Fruit fly (Drosophila melanogaster): ENCODE data around the gene CG15021.

The CG15021 gene

DNA sequence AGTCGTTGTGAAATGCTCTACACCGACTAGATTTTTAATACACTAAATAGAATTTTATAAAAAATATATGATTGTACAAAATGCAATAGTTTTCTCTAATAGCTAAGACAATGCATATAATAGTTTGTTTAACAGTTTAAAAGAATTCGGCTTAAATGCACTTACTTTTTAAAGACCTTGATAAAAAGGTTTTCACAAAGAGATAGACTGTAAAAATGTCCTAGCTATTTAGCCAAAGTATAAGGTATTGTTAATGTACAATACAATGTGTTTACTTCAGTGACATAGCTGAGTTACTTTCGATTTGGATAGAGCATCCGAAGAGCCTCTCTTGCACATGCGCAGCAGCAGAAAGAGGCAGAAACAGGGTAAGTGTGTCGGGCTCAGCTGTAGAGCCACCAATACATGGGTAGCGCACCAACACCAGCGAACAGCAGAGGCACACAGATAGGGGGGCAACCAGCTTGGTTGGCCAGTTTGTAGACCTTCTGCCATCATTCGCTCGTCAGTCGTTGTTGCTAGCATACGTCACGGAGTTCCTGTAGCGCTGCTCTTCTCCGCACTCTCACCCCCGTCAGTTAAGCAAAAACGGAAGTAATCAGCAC lies 29.8 kb upstream of the CG15021 start, which contains the start of gene TP53INP (continued):
- TF ChIP-seq peb (GFP tag; IDR thresholded peaks at IDR 0.05), result peak; percentile 64
- TF ChIP-seq tap (tag; optimal IDR thresholded peaks at IDR 0.05), result peak; percentile 68
- peak; percentile 93 for TF ChIP-seq Fer1 (GFP tag; optimal IDR thresholded peaks at IDR 0.05)
- TF ChIP-seq Fer3 (tag; optimal IDR thresholded peaks at IDR 0.05), result peak; percentile 74
- TF ChIP-seq CG10209 (GFP tag; optimal IDR thresholded peaks at IDR 0.05), result peak; percentile 92
- peak; percentile 18 for TF ChIP-seq HmgD (GFP tag; optimal IDR thresholded peaks at IDR 0.05)
- TF ChIP-seq Sox102F (GFP tag; optimal IDR thresholded peaks at IDR 0.05), result peak; percentile 92
- peak; percentile 72 for TF ChIP-seq kay (GFP tag; optimal IDR thresholded peaks at IDR 0.05)
- TF ChIP-seq usp (GFP tag; optimal IDR thresholded peaks at IDR 0.05), result no peak
- peak; percentile 23 for TF ChIP-seq CG8478 (optimal IDR thresholded peaks at IDR 0.05)
- TF ChIP-seq Side (GFP tag; optimal IDR thresholded peaks at IDR 0.05), result peak; percentile 65
- no peak for TF ChIP-seq Dll (GFP tag; IDR thresholded peaks at IDR 0.05; ENCODE audit: partially characterized antibody)
- TF ChIP-seq CHES-1-like (GFP tag; optimal IDR thresholded peaks at IDR 0.05), result peak; percentile 27
- TF ChIP-seq CG15073 (GFP tag; optimal IDR thresholded peaks at IDR 0.05), result peak; percentile 53
- TF ChIP-seq stc (GFP tag; IDR thresholded peaks at IDR 0.05), result peak; percentile 66
- peak; percentile 88 for TF ChIP-seq PHDP (tag; optimal IDR thresholded peaks at IDR 0.05)
- peak; percentile 93 for TF ChIP-seq CG11504 (tag; optimal IDR thresholded peaks at IDR 0.05)
- TF ChIP-seq Dad (GFP tag; optimal IDR thresholded peaks at IDR 0.05), result peak; percentile 68
- TF ChIP-seq Ada2b (GFP tag; IDR thresholded peaks at IDR 0.05), result 0 out of 2 replicates have a peak, but pooled peaks have one; percentile 41
- peak; percentile 93 for TF ChIP-seq CG10147 (GFP tag; optimal IDR thresholded peaks at IDR 0.05)
- peak; percentile 77 for TF ChIP-seq ems (GFP tag; optimal IDR thresholded peaks at IDR 0.05)
- TF ChIP-seq Lim3 (GFP tag; IDR thresholded peaks at IDR 0.05), result 0 out of 2 replicates have a peak, but pooled peaks have one; percentile 40
- TF ChIP-seq ac (GFP tag; optimal IDR thresholded peaks at IDR 0.05), result peak; percentile 71
- TF ChIP-seq CG18619 (GFP tag; optimal IDR thresholded peaks at IDR 0.05), result peak; percentile 88
- TF ChIP-seq E2f2 (GFP tag; IDR thresholded peaks at IDR 0.05), result peak; percentile 52; the same call in 1 of the 2 replicates
- peak; percentile 60 for TF ChIP-seq NK7.1 (GFP tag; optimal IDR thresholded peaks at IDR 0.05)
- no peak for TF ChIP-seq C15 (GFP tag; IDR thresholded peaks at IDR 0.05)
- TF ChIP-seq zfh1 (GFP tag; IDR thresholded peaks at IDR 0.05), result peak; percentile 60; the same call in 2 of the 3 replicates
- 0 out of 2 replicates have a peak, but pooled peaks have one; percentile 20 for TF ChIP-seq sim (GFP tag; IDR thresholded peaks at IDR 0.05)
- TF ChIP-seq CG4424 (GFP tag; optimal IDR thresholded peaks at IDR 0.05), result peak; percentile 85
- TF ChIP-seq CG11085 (GFP tag; IDR thresholded peaks at IDR 0.05), result no peak
- TF ChIP-seq CG17912 (GFP tag; optimal IDR thresholded peaks at IDR 0.05), result no peak
- no peak for TF ChIP-seq Gsc (GFP tag; IDR thresholded peaks at IDR 0.05)
- peak; percentile 96 for TF ChIP-seq CG18262 (tag; optimal IDR thresholded peaks at IDR 0.05)
- peak; percentile 43 for TF ChIP-seq CG12744 (GFP tag; optimal IDR thresholded peaks at IDR 0.05)
- peak; percentile 40 for TF ChIP-seq Mad (GFP tag; optimal IDR thresholded peaks at IDR 0.05)
- peak; percentile 95 for TF ChIP-seq Oli (tag; optimal IDR thresholded peaks at IDR 0.05)
- no peak for TF ChIP-seq sna (GFP tag; IDR thresholded peaks at IDR 0.05; ENCODE audit: partially characterized antibody)
- peak; percentile 33 for TF ChIP-seq CTCF (GFP tag; optimal IDR thresholded peaks at IDR 0.05)
- TF ChIP-seq CG12659 (GFP tag; optimal IDR thresholded peaks at IDR 0.05), result peak; percentile 92
- peak; percentile 75 for TF ChIP-seq CG16863 (GFP tag; optimal IDR thresholded peaks at IDR 0.05)
- no peak for TF ChIP-seq pita (GFP tag; optimal IDR thresholded peaks at IDR 0.05)
- peak; percentile 93 for TF ChIP-seq CG15269 (tag; optimal IDR thresholded peaks at IDR 0.05)
- peak; percentile 72 for TF ChIP-seq CG9215 (GFP tag; IDR thresholded peaks at IDR 0.05)
- peak; percentile 21 for TF ChIP-seq Bdp1 (GFP tag; optimal IDR thresholded peaks at IDR 0.05)
- peak; percentile 69 for TF ChIP-seq CG8944 (GFP tag; optimal IDR thresholded peaks at IDR 0.05)
- TF ChIP-seq Gug (GFP tag; IDR thresholded peaks at IDR 0.05), result no peak; the same call in 2 of the 4 replicates
- peak; percentile 90 for TF ChIP-seq Med (GFP tag)
- TF ChIP-seq CG7357 (GFP tag; IDR thresholded peaks at IDR 0.05), result peak; percentile 65; the same call in 2 of the 3 replicates
- no peak for TF ChIP-seq CG9797 (GFP tag; optimal IDR thresholded peaks at IDR 0.05)
- TF ChIP-seq gfzf (GFP tag; optimal IDR thresholded peaks at IDR 0.05), result no peak
